Fruit fly (Drosophila melanogaster) whole organism, embryonic: Measurements from ENCODE around the gene Ir68b.

Experiments used
- Atf-2 ChIP-seq: fragments of 200-800 bp; sonication (Bioruptor generic); optimal IDR thresholded peaks from 2 replicates; lab custom pipeline; 2016; ENCODE audit warnings: missing biosample characterization, missing genetic modification characterization
- Bdp1 ChIP-seq: fragments of 200-800 bp; sonication (Bioruptor generic); optimal IDR thresholded peaks from 3 replicates; lab custom pipeline; 2016; ENCODE audit warnings: missing biosample characterization, missing genetic modification characterization
- Bgb ChIP-seq: fragments of 200-800 bp; sonication (Bioruptor generic); IDR thresholded peaks from 2 replicates; pipeline ENCODE4 v1.3.6; 2022; ENCODE audit warnings: missing biosample characterization, missing genetic modification characterization; ENCODE audit not compliant: partially characterized antibody
- CG10209 ChIP-seq: fragments of 200-800 bp; sonication (Bioruptor generic); optimal IDR thresholded peaks from 3 replicates; lab custom pipeline; 2017; ENCODE audit warnings: missing biosample characterization, mild to moderate bottlenecking, missing genetic modification characterization, missing genetic modification reagents
- CG1024 ChIP-seq: fragments of 200-800 bp; sonication (Bioruptor generic); IDR thresholded peaks from 2 replicates; pipeline ENCODE4 v1.3.6; 2022; ENCODE audit warnings: missing biosample characterization, missing genetic modification characterization
- CG1233 ChIP-seq: fragments of 200-800 bp; sonication (Bioruptor generic); optimal IDR thresholded peaks from 4 replicates; lab custom pipeline; 2018; ENCODE audit warnings: missing biosample characterization, mild to moderate bottlenecking, missing genetic modification characterization
- CG12659 ChIP-seq: fragments of 200-800 bp; sonication (Bioruptor generic); optimal IDR thresholded peaks from 3 replicates; lab custom pipeline; 2017; ENCODE audit warnings: mild to moderate bottlenecking, missing biosample characterization, missing genetic modification reagents, missing genetic modification characterization
- CG14014 ChIP-seq: fragments of 200-800 bp; sonication (Bioruptor generic); IDR thresholded peaks from 2 replicates; pipeline ENCODE4 v1.3.6; 2022; ENCODE audit warnings: missing biosample characterization, missing genetic modification characterization
- CG16863 ChIP-seq: fragments of 200-800 bp; sonication (Bioruptor generic); optimal IDR thresholded peaks from 3 replicates; lab custom pipeline; 2016; ENCODE audit warnings: missing biosample characterization, missing genetic modification characterization
- CG17359 ChIP-seq: fragments of 200-800 bp; sonication (Bioruptor generic); optimal IDR thresholded peaks from 3 replicates; lab custom pipeline; 2018; ENCODE audit warnings: missing biosample characterization, mild to moderate bottlenecking, missing genetic modification characterization, moderate library complexity
- CG17385 ChIP-seq: fragments of 200-800 bp; sonication (Bioruptor generic); optimal IDR thresholded peaks from 3 replicates; lab custom pipeline; 2018; ENCODE audit warnings: missing biosample characterization, mild to moderate bottlenecking, missing genetic modification characterization
- CG18476 ChIP-seq: fragments of 200-800 bp; sonication (Bioruptor generic); optimal IDR thresholded peaks from 2 replicates; lab custom pipeline; 2016; ENCODE audit warnings: missing biosample characterization, mild to moderate bottlenecking, missing genetic modification characterization
- CG2712 ChIP-seq: fragments of 200-800 bp; optimal IDR thresholded peaks from 3 replicates; lab custom pipeline; 2019; ENCODE audit warnings: missing biosample characterization, mild to moderate bottlenecking, missing genetic modification characterization, moderate library complexity
- CG4328 ChIP-seq: fragments of 200-800 bp; sonication (Bioruptor generic); optimal IDR thresholded peaks from 3 replicates; lab custom pipeline; 2017; ENCODE audit warnings: missing biosample characterization, missing genetic modification reagents, missing genetic modification characterization
- CG4424 ChIP-seq: fragments of 200-800 bp; sonication (Bioruptor generic); optimal IDR thresholded peaks from 3 replicates; lab custom pipeline; 2016; ENCODE audit warnings: missing biosample characterization, missing genetic modification characterization
- CG8478 ChIP-seq: fragments of >200 bp; optimal IDR thresholded peaks from 2 replicates; lab custom pipeline; 2018
- CG8944 ChIP-seq: fragments of 200-800 bp; sonication (Bioruptor generic); optimal IDR thresholded peaks from 3 replicates; lab custom pipeline; 2016; ENCODE audit warnings: missing biosample characterization, missing genetic modification characterization
- CG9817 ChIP-seq: fragments of 200-800 bp; sonication (Bioruptor generic); optimal IDR thresholded peaks from 2 replicates; lab custom pipeline; 2018; ENCODE audit warnings: missing biosample characterization, mild to moderate bottlenecking, missing genetic modification characterization, moderate library complexity
- CoRest ChIP-seq: fragments of 200-800 bp; sonication (Bioruptor generic); optimal IDR thresholded peaks from 3 replicates; lab custom pipeline; 2018; ENCODE audit warnings: missing biosample characterization, mild to moderate bottlenecking, missing genetic modification characterization, moderate library complexity
- Eip74EF ChIP-seq, 2 experiments: fragments of 200-800 bp in 1 of 2; fragments of >200 bp in 1 of 2; sonication (Bioruptor generic) in 1 of 2; optimal IDR thresholded peaks; 2 replicates each; lab custom pipeline; 2017 to 2019; ENCODE audit warnings: missing biosample characterization in 2 of 2, missing genetic modification characterization in 2 of 2, mild to moderate bottlenecking in 1 of 2, moderate library complexity in 1 of 2
- Hr3 ChIP-seq: fragments of 200-800 bp; sonication (Bioruptor generic); optimal IDR thresholded peaks from 3 replicates; lab custom pipeline; 2016; ENCODE audit warnings: missing biosample characterization, missing genetic modification characterization
- Hr78 ChIP-seq, 2 experiments: fragments of 200-800 bp in 1 of 2; fragments of >200 bp in 1 of 2; sonication (Bioruptor generic) in 1 of 2; optimal IDR thresholded peaks; 2 replicates each; lab custom pipeline; 2017 to 2019; ENCODE audit warnings: missing biosample characterization in 2 of 2, missing genetic modification characterization in 2 of 2, mild to moderate bottlenecking in 1 of 2, moderate library complexity in 1 of 2
- Hsf ChIP-seq: fragments of 200-800 bp; sonication (Bioruptor generic); optimal IDR thresholded peaks from 3 replicates; lab custom pipeline; 2016; ENCODE audit warnings: missing biosample characterization, missing genetic modification characterization
- Neu2 ChIP-seq: fragments of 200-800 bp; sonication (Bioruptor generic); optimal IDR thresholded peaks from 3 replicates; lab custom pipeline; 2016; ENCODE audit warnings: missing biosample characterization, missing genetic modification characterization, borderline replicate concordance
- NfI ChIP-seq: fragments of 200-800 bp; sonication (Bioruptor generic); optimal IDR thresholded peaks from 3 replicates; lab custom pipeline; 2018; ENCODE audit warnings: missing biosample characterization, mild to moderate bottlenecking, missing genetic modification characterization, moderate library complexity
- Optix ChIP-seq: fragments of 200-800 bp; sonication (Bioruptor generic); IDR thresholded peaks from 3 replicates; pipeline ENCODE4 v1.3.6; 2022; ENCODE audit warnings: missing biosample characterization, missing genetic modification characterization
- Side ChIP-seq: fragments of 200-800 bp; sonication (Bioruptor generic); optimal IDR thresholded peaks from 2 replicates; lab custom pipeline; 2016; ENCODE audit warnings: missing biosample characterization, missing genetic modification characterization
- Six4 ChIP-seq: fragments of 200-800 bp; sonication (Bioruptor generic); optimal IDR thresholded peaks from 2 replicates; lab custom pipeline; 2016; ENCODE audit warnings: missing biosample characterization, missing genetic modification characterization
- Ssrp ChIP-seq: fragments of 200-800 bp; sonication (Bioruptor generic); optimal IDR thresholded peaks from 2 replicates; lab custom pipeline; 2018; ENCODE audit warnings: missing biosample characterization, mild to moderate bottlenecking, missing genetic modification characterization, moderate library complexity
- TFAM ChIP-seq: fragments of 200-800 bp; sonication (Bioruptor generic); optimal IDR thresholded peaks from 2 replicates; lab custom pipeline; 2017; ENCODE audit warnings: missing biosample characterization, missing genetic modification characterization, inconsistent platforms
- Xrp1 ChIP-seq: fragments of 200-800 bp; sonication (Bioruptor generic); IDR thresholded peaks from 2 replicates; pipeline ENCODE4 v1.3.6; 2022; ENCODE audit warnings: missing biosample characterization, missing genetic modification characterization
- ac ChIP-seq: fragments of 200-800 bp; sonication (Bioruptor generic); optimal IDR thresholded peaks from 3 replicates; lab custom pipeline; 2017; ENCODE audit warnings: missing biosample characterization, mild to moderate bottlenecking, missing genetic modification characterization
- aop ChIP-seq: fragments of 200-800 bp; sonication (Bioruptor generic); IDR thresholded peaks from 2 replicates; pipeline ENCODE4 v1.3.6; 2022; ENCODE audit warnings: missing biosample characterization, missing genetic modification characterization
- bigmax ChIP-seq: fragments of 200-800 bp; sonication (Bioruptor generic); optimal IDR thresholded peaks from 2 replicates; lab custom pipeline; 2018; ENCODE audit warnings: missing biosample characterization, mild to moderate bottlenecking, missing genetic modification characterization
- cas ChIP-seq: fragments of 200-800 bp; sonication (Bioruptor generic); IDR thresholded peaks from 2 replicates; pipeline ENCODE4 v1.3.6; 2022; ENCODE audit warnings: missing biosample characterization, missing genetic modification characterization
- crc ChIP-seq: fragments of 200-800 bp; sonication (Bioruptor generic); optimal IDR thresholded peaks from 2 replicates; lab custom pipeline; 2016; ENCODE audit warnings: missing biosample characterization, missing genetic modification characterization
- eve ChIP-seq, 2 experiments: fragments of >200 bp; optimal IDR thresholded peaks; 2 replicates each; lab custom pipeline; 2017; ENCODE audit warnings: missing biosample characterization in 2 of 2, missing genetic modification characterization in 2 of 2
- fd3F ChIP-seq: fragments of 200-800 bp; sonication (Bioruptor generic); optimal IDR thresholded peaks from 2 replicates; lab custom pipeline; 2018; ENCODE audit warnings: missing biosample characterization, mild to moderate bottlenecking, missing genetic modification characterization, moderate library complexity
- jumu ChIP-seq: fragments of 200-800 bp; sonication (Bioruptor generic); optimal IDR thresholded peaks from 3 replicates; lab custom pipeline; 2016; ENCODE audit warnings: missing biosample characterization, missing genetic modification characterization
- ken ChIP-seq: fragments of 200-800 bp; sonication (Bioruptor generic); IDR thresholded peaks from 3 replicates; pipeline ENCODE4 v1.3.6; 2022; ENCODE audit warnings: missing biosample characterization, missing genetic modification characterization
- knrl ChIP-seq: fragments of 200-800 bp; sonication (Bioruptor generic); IDR thresholded peaks from 3 replicates; pipeline ENCODE4 v1.3.6; 2022; ENCODE audit warnings: missing biosample characterization, missing genetic modification characterization; ENCODE audit not compliant: partially characterized antibody
- nerfin-2 ChIP-seq: fragments of 200-800 bp; sonication (Bioruptor generic); IDR thresholded peaks from 2 replicates; pipeline ENCODE4 v1.3.6; 2022; ENCODE audit warnings: missing biosample characterization, missing genetic modification characterization; ENCODE audit not compliant: partially characterized antibody
- pb ChIP-seq: fragments of 200-800 bp; sonication (Bioruptor generic); optimal IDR thresholded peaks from 3 replicates; lab custom pipeline; 2016; ENCODE audit warnings: missing biosample characterization, missing genetic modification characterization
- peb ChIP-seq: fragments of 200-800 bp; sonication (Bioruptor generic); IDR thresholded peaks from 2 replicates; pipeline ENCODE4 v1.3.6; 2022; ENCODE audit warnings: missing biosample characterization, missing genetic modification characterization
- repo ChIP-seq: fragments of 200-800 bp; sonication (Bioruptor generic); optimal IDR thresholded peaks from 2 replicates; lab custom pipeline; 2016; ENCODE audit warnings: missing biosample characterization, missing genetic modification characterization
- sob ChIP-seq: fragments of 200-800 bp; sonication (Bioruptor generic); IDR thresholded peaks from 2 replicates; pipeline ENCODE4 v1.3.6; 2022; ENCODE audit warnings: missing biosample characterization, missing genetic modification characterization
- tap ChIP-seq: fragments of 200-800 bp; optimal IDR thresholded peaks from 3 replicates; lab custom pipeline; 2019; ENCODE audit warnings: missing biosample characterization, mild to moderate bottlenecking, missing genetic modification characterization, moderate library complexity
- unpg ChIP-seq: fragments of 200-800 bp; sonication (Bioruptor generic); optimal IDR thresholded peaks from 3 replicates; lab custom pipeline; 2018; ENCODE audit warnings: missing biosample characterization, mild to moderate bottlenecking, missing genetic modification characterization, moderate library complexity
- vfl ChIP-seq: fragments of 200-800 bp; sonication (Bioruptor generic); optimal IDR thresholded peaks from 2 replicates; lab custom pipeline; 2016; ENCODE audit warnings: missing biosample characterization, missing genetic modification characterization
- zen2 ChIP-seq: fragments of 200-800 bp; sonication (Bioruptor generic); IDR thresholded peaks from 3 replicates; pipeline ENCODE4 v1.3.6; 2022; ENCODE audit warnings: missing biosample characterization, missing genetic modification characterization; ENCODE audit not compliant: partially characterized antibody

Gene Ir68b

dm6 chr3L:12124975-12125374 is 2.2 kb downstream of the Ir68b start, which contains the start of gene yps (continued):
- TF ChIP-seq Eip74EF (GFP tag; optimal IDR thresholded peaks at IDR 0.05; lab: Kevin White, UChicago) (peak in 1 of 2 experiments; percentile 70), CG9817 (tag; lab: Kevin White, UChicago) (peak; percentile 90), cas (GFP tag; lab: Robert Waterston, UW) (peak; percentile 81), CG2712 (tag; lab: Kevin White, UChicago) (peak; percentile 91), CG10209 (GFP tag; lab: Kevin White, UChicago) (peak; percentile 94), Side (peak; percentile 97), knrl (GFP tag; lab: Robert Waterston, UW) (peak; percentile 77), aop (GFP tag; lab: Robert Waterston, UW) (peak; percentile 42; the same call in 1 of the 2 replicates), CG12659 (GFP tag; lab: Kevin White, UChicago) (peak; percentile 98), sob (peak; percentile 95), Hr78 (GFP tag; optimal IDR thresholded peaks at IDR 0.05; lab: Kevin White, UChicago) (peak in 1 of 2 experiments; percentile 41), Ssrp (peak; percentile 69), Xrp1 (GFP tag; lab: Robert Waterston, UW) (peak; percentile 56; the same call in 1 of the 2 replicates), unpg (GFP tag; lab: Kevin White, UChicago) (peak; percentile 91), CG14014 (GFP tag; lab: Robert Waterston, UW) (peak; percentile 88), CG1233 (GFP tag; lab: Kevin White, UChicago) (peak; percentile 98), CG17385 (peak; percentile 92), CG16863 (GFP tag; lab: Kevin White, UChicago) (peak; percentile 84), Hr3 (GFP tag; lab: Kevin White, UChicago) (peak; percentile 74), jumu (GFP tag; lab: Kevin White, UChicago) (peak; percentile 70), CG1024 (peak; percentile 90), Neu2 (GFP tag; lab: Kevin White, UChicago) (peak; percentile 36), Bgb (GFP tag; lab: Robert Waterston, UW) (peak; percentile 89), CG4424 (GFP tag; lab: Kevin White, UChicago) (peak; percentile 92), ac (GFP tag; lab: Kevin White, UChicago) (peak; percentile 89), crc (GFP tag; lab: Kevin White, UChicago) (peak; percentile 86), zen2 (GFP tag; lab: Robert Waterston, UW) (no peak; the same call in 1 of the 3 replicates), Six4 (peak; percentile 90), Hsf (GFP tag; lab: Kevin White, UChicago) (peak; percentile 90), Atf-2 (GFP tag; lab: Kevin White, UChicago) (peak; percentile 87), CoRest (peak; percentile 84), pb (peak; percentile 96), CG8478 (lab: Kevin White, UChicago) (no peak), CG8944 (GFP tag; lab: Kevin White, UChicago) (peak; percentile 80), repo (peak; percentile 94), CG4328 (GFP tag; lab: Kevin White, UChicago) (peak; percentile 97), bigmax (peak; percentile 90), Optix (GFP tag; lab: Robert Waterston, UW) (peak; percentile 88), TFAM (peak; percentile 87), Bdp1 (GFP tag; lab: Kevin White, UChicago) (peak; percentile 88), CG18476 (peak; percentile 75), peb (GFP tag; lab: Robert Waterston, UW) (peak; percentile 60), eve (GFP tag; optimal IDR thresholded peaks at IDR 0.05; lab: Kevin White, UChicago) (no peak), nerfin-2 (GFP tag; lab: Robert Waterston, UW) (0 out of 2 replicates have a peak, but pooled peaks have one; percentile 24), tap (tag; lab: Kevin White, UChicago) (peak; percentile 87), fd3F (GFP tag; lab: Kevin White, UChicago) (peak; percentile 89), NfI (peak; percentile 98), ken (GFP tag; lab: Robert Waterston, UW) (peak; percentile 91), CG17359 (tag; lab: Kevin White, UChicago) (peak; percentile 93), vfl (GFP tag; lab: Kevin White, UChicago) (peak; percentile 93)
